Fruit fly (Drosophila melanogaster): Measurements from ENCODE around the gene GNBP3.

DNA sequence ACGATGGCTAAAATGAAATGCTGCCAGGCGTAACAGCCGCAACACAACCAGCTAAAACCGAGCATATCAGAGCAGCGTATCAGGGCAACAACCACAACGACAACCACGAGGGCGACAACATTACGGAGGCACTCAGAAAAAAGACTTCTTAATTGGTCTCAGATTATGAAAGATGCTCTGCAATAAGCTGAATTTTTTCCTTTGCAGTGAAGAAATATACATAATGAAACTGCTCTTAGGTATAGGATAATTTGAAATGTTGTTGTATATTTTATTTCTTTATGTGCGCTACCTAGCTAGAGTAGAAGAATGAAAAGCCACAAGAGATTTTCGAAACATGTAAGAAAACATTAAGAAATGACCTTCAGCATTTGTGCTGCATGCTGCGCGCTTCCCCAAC lies 25.3 kb upstream of the GNBP3 start:
- no peak for TF ChIP-seq CG8478 (optimal IDR thresholded peaks at IDR 0.05)
- no peak for TF ChIP-seq CTCF (optimal IDR thresholded peaks at IDR 0.05)
